Worm (Caenorhabditis elegans) whole organism, L1 larva: Measurements from ENCODE around the gene ZK355.3.
A peak's percentile ranks its signal among the peaks of the same experiment; 100 is the strongest.

ENCODE experiments used
- F16B12.6 ChIP-seq: fragments of 150-350 bp; optimal IDR thresholded peaks from 2 replicates; lab custom pipeline; 2014; ENCODE audit warnings: missing biosample characterization, missing genetic modification characterization
- aly-2 ChIP-seq: fragments of 150-350 bp; optimal IDR thresholded peaks from 2 replicates; lab custom pipeline; 2014; ENCODE audit warnings: missing biosample characterization, missing genetic modification characterization
- dpl-1 ChIP-seq, 3 experiments: fragments of 150-350 bp in 2 of 3; sonication (generic microtip) in 1 of 3; optimal IDR thresholded peaks; 2 replicates each; lab custom pipeline; 2014 to 2017; ENCODE audit warnings: missing biosample characterization in 3 of 3, missing genetic modification characterization in 3 of 3, missing genetic modification reagents in 3 of 3
- efl-1 ChIP-seq, 4 experiments: fragments of 150-350 bp; optimal IDR thresholded peaks in 3 of 4; peaks in 1 of 4; 1 replicate in 1 of 4; 2 replicates in 3 of 4; lab custom pipeline; 2014; ENCODE audit warnings: missing biosample characterization in 2 of 4, missing genetic modification characterization in 2 of 4, missing genetic modification reagents in 2 of 4
- egl-27 ChIP-seq, 2 experiments: fragments of 150-350 bp in 1 of 2; sonication (generic microtip); optimal IDR thresholded peaks; 3 replicates each; lab custom pipeline; 2017 to 2018; ENCODE audit warnings: missing biosample characterization in 2 of 2, missing genetic modification characterization in 2 of 2, missing genetic modification reagents in 2 of 2
- ets-5 ChIP-seq: fragments of 200-800 bp; sonication (Bioruptor generic); IDR thresholded peaks from 2 replicates; pipeline ENCODE4 v1.3.6; 2022; ENCODE audit warnings: missing genetic modification characterization, missing compliant biosample characterization
- fkh-4 ChIP-seq: sonication (generic microtip); optimal IDR thresholded peaks from 2 replicates; lab custom pipeline; 2016; ENCODE audit warnings: missing compliant biosample characterization, missing genetic modification characterization, borderline replicate concordance
- grh-1 ChIP-seq: fragments of 200-800 bp; sonication (Bioruptor generic); IDR thresholded peaks from 2 replicates; pipeline ENCODE4 v1.3.6; 2022; ENCODE audit warnings: missing genetic modification reagents, missing genetic modification characterization, missing compliant biosample characterization
- hpl-2 ChIP-seq: fragments of 150-350 bp; optimal IDR thresholded peaks from 2 replicates; lab custom pipeline; 2014; ENCODE audit warnings: missing biosample characterization, missing genetic modification reagents, missing genetic modification characterization
- jun-1 ChIP-seq: fragments of 150-350 bp; optimal IDR thresholded peaks from 2 replicates; lab custom pipeline; 2014; ENCODE audit warnings: missing biosample characterization, missing genetic modification reagents, missing genetic modification characterization
- lin-14 ChIP-seq: fragments of 200-800 bp; sonication (Bioruptor generic); optimal IDR thresholded peaks from 2 replicates; lab custom pipeline; 2018; ENCODE audit warnings: mild to moderate bottlenecking, missing genetic modification characterization, moderate library complexity, missing compliant biosample characterization
- lin-15B ChIP-seq: fragments of 150-350 bp; sonication (generic microtip); optimal IDR thresholded peaks from 3 replicates; lab custom pipeline; 2014; ENCODE audit warnings: missing biosample characterization, missing genetic modification characterization
- lin-39 ChIP-seq: fragments of 150-350 bp; optimal IDR thresholded peaks from 2 replicates; lab custom pipeline; 2014; ENCODE audit warnings: missing biosample characterization, missing genetic modification reagents, missing genetic modification characterization
- lsy-2 ChIP-seq, 2 experiments: fragments of 150-350 bp; optimal IDR thresholded peaks; 2 replicates each; lab custom pipeline; 2014; ENCODE audit warnings: missing biosample characterization in 2 of 2, missing genetic modification characterization in 2 of 2
- mab-9 ChIP-seq: fragments of 200-800 bp; sonication (Bioruptor generic); IDR thresholded peaks from 2 replicates; pipeline ENCODE4 v1.3.6; 2022; ENCODE audit warnings: missing genetic modification reagents, missing genetic modification characterization, missing compliant biosample characterization
- mdl-1 ChIP-seq, 2 experiments: fragments of 150-350 bp; optimal IDR thresholded peaks; 2 replicates each; lab custom pipeline; 2014 to 2017; ENCODE audit warnings: missing biosample characterization in 2 of 2, missing genetic modification characterization in 2 of 2, inconsistent platforms in 1 of 2
- nhr-11 ChIP-seq: fragments of 150-350 bp; optimal IDR thresholded peaks from 2 replicates; lab custom pipeline; 2014; ENCODE audit warnings: missing biosample characterization, missing genetic modification characterization
- nhr-12 ChIP-seq: sonication (generic microtip); optimal IDR thresholded peaks from 2 replicates; lab custom pipeline; 2017; ENCODE audit warnings: missing biosample characterization, missing genetic modification characterization
- nhr-20 ChIP-seq: sonication (generic microtip); optimal IDR thresholded peaks from 2 replicates; lab custom pipeline; 2016; ENCODE audit warnings: mild to moderate bottlenecking, missing genetic modification characterization, missing compliant biosample characterization
- nhr-28 ChIP-seq: fragments of 150-350 bp; optimal IDR thresholded peaks from 2 replicates; lab custom pipeline; 2014; ENCODE audit warnings: missing biosample characterization, missing genetic modification characterization
- nhr-77 ChIP-seq: fragments of 150-350 bp; optimal IDR thresholded peaks from 2 replicates; lab custom pipeline; 2014; ENCODE audit warnings: missing biosample characterization, missing genetic modification characterization
- nhr-85 ChIP-seq: sonication (generic microtip); peaks from one replicate; lab custom pipeline; 2016; ENCODE audit warnings: missing genetic modification characterization, inconsistent platforms, missing compliant biosample characterization
- pag-3 ChIP-seq: sonication (generic microtip); optimal IDR thresholded peaks from 2 replicates; lab custom pipeline; 2017; ENCODE audit warnings: missing genetic modification characterization, mild to moderate bottlenecking, missing compliant biosample characterization, antibody characterized with exemption, borderline replicate concordance; ENCODE audit not compliant: insufficient read depth
- rnt-1 ChIP-seq: sonication (generic microtip); optimal IDR thresholded peaks from 2 replicates; lab custom pipeline; 2016; ENCODE audit warnings: mild to moderate bottlenecking, missing genetic modification characterization, moderate library complexity, missing compliant biosample characterization
- snpc-4 ChIP-seq: fragments of 150-350 bp; optimal IDR thresholded peaks from 2 replicates; lab custom pipeline; 2014; ENCODE audit warnings: missing biosample characterization, missing genetic modification characterization
- sox-4 ChIP-seq: sonication (generic microtip); optimal IDR thresholded peaks from 2 replicates; lab custom pipeline; 2016; ENCODE audit warnings: missing genetic modification characterization, missing compliant biosample characterization
- swsn-7 ChIP-seq: sonication (generic microtip); optimal IDR thresholded peaks from 2 replicates; lab custom pipeline; 2016; ENCODE audit warnings: missing genetic modification characterization, missing compliant biosample characterization
- tbx-2 ChIP-seq: sonication (generic microtip); optimal IDR thresholded peaks from 2 replicates; lab custom pipeline; 2016; ENCODE audit warnings: missing genetic modification characterization, missing compliant biosample characterization
- tlp-1 ChIP-seq: fragments of 150-350 bp; optimal IDR thresholded peaks from 2 replicates; lab custom pipeline; 2014; ENCODE audit warnings: missing biosample characterization, missing genetic modification characterization
- unc-30 ChIP-seq: sonication (generic microtip); optimal IDR thresholded peaks from 2 replicates; lab custom pipeline; 2017; ENCODE audit warnings: missing biosample characterization, missing genetic modification characterization
- unc-86 ChIP-seq: sonication (generic microtip); optimal IDR thresholded peaks from 2 replicates; lab custom pipeline; 2016; ENCODE audit warnings: missing genetic modification characterization, missing compliant biosample characterization
- vab-15 ChIP-seq: sonication (generic microtip); optimal IDR thresholded peaks from 2 replicates; lab custom pipeline; 2017; ENCODE audit warnings: missing genotype, mild to moderate bottlenecking, missing genetic modification characterization, missing compliant biosample characterization
- zag-1 ChIP-seq: fragments of 150-350 bp; optimal IDR thresholded peaks from 2 replicates; lab custom pipeline; 2014; ENCODE audit warnings: missing biosample characterization, missing genetic modification characterization
- zip-4 ChIP-seq: fragments of 200-800 bp; sonication (Bioruptor generic); optimal IDR thresholded peaks from 2 replicates; lab custom pipeline; 2018; ENCODE audit warnings: mild to moderate bottlenecking, missing genetic modification characterization, moderate library complexity, missing compliant biosample characterization

ZK355.3 gene

DNA sequence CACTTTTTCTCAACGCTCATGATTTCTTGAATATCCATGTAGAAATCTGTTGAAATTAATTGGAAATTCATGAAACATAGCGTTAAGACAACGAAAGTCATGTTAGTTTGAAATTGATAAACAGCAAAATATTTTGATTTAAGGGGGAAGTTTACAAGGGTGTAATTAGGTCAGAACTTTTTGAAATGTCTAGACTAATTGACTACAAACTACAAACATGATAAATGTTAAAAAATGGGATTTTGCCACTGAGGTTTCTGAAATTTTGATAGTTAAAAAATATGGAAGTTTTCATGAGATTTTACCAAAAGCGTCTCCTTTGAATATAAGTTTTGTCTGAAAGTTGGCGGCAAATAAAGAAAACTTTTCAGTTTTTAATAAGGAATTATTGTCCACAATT is 10.4 kb upstream of the ZK355.3 start, which contains the start of gene irld-65:
TSS of gene irld-65 (minus strand) at position 101 of the 400 bp plus-strand sequence.
- TF ChIP-seq snpc-4 (no peak), lin-39 (tag; lab: Kevin White, UChicago) (no peak), pag-3 (no peak), F16B12.6 (tag; lab: Kevin White, UChicago) (no peak), sox-4 (tag; lab: Kevin White, UChicago) (no peak), dpl-1 (GFP tag; optimal IDR thresholded peaks at IDR 0.05; lab: Kevin White, UChicago) (no peak), lin-15B (tag; lab: Kevin White, UChicago) (no peak), hpl-2 (GFP tag; lab: Kevin White, UChicago) (no peak), ets-5 (GFP tag; lab: Robert Waterston, UW) (no peak), zag-1 (tag; lab: Kevin White, UChicago) (no peak)

DNA sequence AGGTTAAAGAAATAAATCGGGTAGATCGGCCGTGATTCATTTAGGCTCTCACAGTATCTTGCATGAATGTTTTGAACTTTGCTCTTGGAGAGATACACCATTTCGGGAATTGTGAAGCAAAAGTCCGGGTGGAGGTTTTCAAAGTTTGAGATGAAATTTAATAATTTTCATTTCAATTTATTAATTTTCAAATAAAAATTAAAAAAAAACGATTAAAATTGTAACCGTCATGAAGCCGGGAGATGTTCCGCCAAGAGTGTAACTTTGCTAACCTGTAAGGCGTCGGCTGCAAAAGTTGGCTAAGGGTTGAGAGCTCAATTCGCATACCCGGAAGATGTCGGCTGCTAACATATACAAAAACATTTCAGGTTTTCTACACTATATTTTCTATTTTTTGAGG is 6.9 kb upstream of the ZK355.3 start, which contains the start of gene irld-67:
TSS of gene irld-67 (minus strand) at position 101 of the 400 bp plus-strand sequence.
- no peak for TF ChIP-seq fkh-4
- TF ChIP-seq unc-86: no peak
- TF ChIP-seq tbx-2 (tag; lab: Kevin White, UChicago): no peak
- no peak for TF ChIP-seq lsy-2 (tag; optimal IDR thresholded peaks at IDR 0.05; lab: Kevin White, UChicago)
- TF ChIP-seq lin-14 (GFP tag; lab: Kevin White, UChicago): no peak
- no peak for TF ChIP-seq egl-27 (tag; optimal IDR thresholded peaks at IDR 0.05; lab: Kevin White, UChicago)
- TF ChIP-seq mdl-1 (tag; optimal IDR thresholded peaks at IDR 0.05; lab: Kevin White, UChicago): no peak
- no peak for TF ChIP-seq zag-1 (tag; lab: Kevin White, UChicago)
- no peak for TF ChIP-seq jun-1 (tag; lab: Kevin White, UChicago)
- TF ChIP-seq mab-9 (GFP tag; lab: Robert Waterston, UW): no peak
- no peak for TF ChIP-seq aly-2 (tag; lab: Kevin White, UChicago)
- TF ChIP-seq tlp-1 (tag; lab: Kevin White, UChicago): no peak
- no peak for TF ChIP-seq unc-30 (tag; lab: Kevin White, UChicago)
- TF ChIP-seq grh-1 (GFP tag; lab: Robert Waterston, UW): no peak
- no peak for TF ChIP-seq rnt-1 (tag; lab: Kevin White, UChicago)
- no peak for TF ChIP-seq nhr-20 (tag; lab: Kevin White, UChicago)
- TF ChIP-seq zip-4 (GFP tag; lab: Kevin White, UChicago): no peak
- no peak for TF ChIP-seq nhr-28 (tag; lab: Kevin White, UChicago)
- TF ChIP-seq vab-15 (tag; lab: Kevin White, UChicago): no peak
- TF ChIP-seq dpl-1 (GFP tag; optimal IDR thresholded peaks at IDR 0.05; lab: Kevin White, UChicago): no peak

DNA sequence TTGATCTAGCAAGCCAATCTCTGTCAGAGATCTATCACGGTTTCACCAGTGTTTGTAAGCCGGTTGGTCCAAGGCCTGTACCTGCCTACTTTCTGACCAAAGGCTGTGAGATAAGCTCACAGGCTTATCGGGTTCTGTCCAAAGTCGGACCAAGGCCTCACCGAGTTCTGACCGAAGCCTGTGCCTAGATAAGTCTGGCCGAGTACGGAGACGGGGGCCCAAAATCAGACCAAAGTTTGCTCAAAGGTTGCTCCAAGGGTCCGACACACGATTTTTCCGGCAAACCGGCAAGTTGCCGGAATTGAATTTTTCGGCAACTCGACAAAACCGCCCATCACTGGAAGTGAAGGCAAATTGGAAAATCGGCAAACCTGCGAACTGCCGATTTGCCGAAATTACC is 4.1 kb upstream of the ZK355.3 start:
- TF ChIP-seq grh-1 (GFP tag; lab: Robert Waterston, UW) (no peak), efl-1 (optimal IDR thresholded peaks at IDR 0.05; lab: Kevin White, UChicago) (no peak), efl-1 (GFP tag; optimal IDR thresholded peaks at IDR 0.05 in 1 of 2; lab: Kevin White, UChicago) (peak in 1 of 2 experiments; percentile 65), swsn-7 (tag; lab: Kevin White, UChicago) (no peak)
- TF ChIP-seq, all 84 proteins: peak for 1

DNA sequence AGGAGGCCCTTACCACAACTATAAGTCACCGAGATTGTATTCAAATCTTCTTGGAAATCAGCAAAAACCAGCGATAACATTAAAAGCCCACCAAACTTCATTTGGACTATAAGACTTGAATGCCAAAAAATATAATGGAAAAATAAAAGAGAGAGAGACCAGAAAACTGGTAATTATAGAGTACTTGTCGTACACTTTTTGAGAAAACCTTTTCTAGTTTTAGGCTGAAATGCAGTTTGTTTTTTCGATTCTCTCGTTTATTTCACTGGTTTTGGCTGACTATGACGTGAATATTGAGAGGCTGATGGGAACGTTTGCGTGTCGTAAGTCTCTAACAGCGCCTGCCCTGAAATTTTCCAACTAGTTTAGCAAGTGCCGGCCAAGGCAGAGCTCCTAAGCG is 3.1 kb upstream of the ZK355.3 start, which contains the start of the genes irld-64 and irld-63:
TSS of gene irld-64 (minus strand) at position 101 of the 400 bp plus-strand sequence.
TSS of gene irld-63 (plus strand) at position 230 of the 400 bp plus-strand sequence.
- TF ChIP-seq grh-1 (GFP tag; lab: Robert Waterston, UW): no peak
- no peak for TF ChIP-seq swsn-7 (tag; lab: Kevin White, UChicago)
- no peak for TF ChIP-seq nhr-20 (tag; lab: Kevin White, UChicago)
- no peak for TF ChIP-seq tlp-1 (tag; lab: Kevin White, UChicago)
- no peak for TF ChIP-seq unc-86
- no peak for TF ChIP-seq nhr-85 (tag; lab: Kevin White, UChicago)
- no peak for TF ChIP-seq nhr-12
- no peak for TF ChIP-seq nhr-11 (tag; lab: Kevin White, UChicago)
- no peak for TF ChIP-seq nhr-77 (tag; lab: Kevin White, UChicago)
